Fruit fly (Drosophila melanogaster): ENCODE data around the gene CG42542.

DNA sequence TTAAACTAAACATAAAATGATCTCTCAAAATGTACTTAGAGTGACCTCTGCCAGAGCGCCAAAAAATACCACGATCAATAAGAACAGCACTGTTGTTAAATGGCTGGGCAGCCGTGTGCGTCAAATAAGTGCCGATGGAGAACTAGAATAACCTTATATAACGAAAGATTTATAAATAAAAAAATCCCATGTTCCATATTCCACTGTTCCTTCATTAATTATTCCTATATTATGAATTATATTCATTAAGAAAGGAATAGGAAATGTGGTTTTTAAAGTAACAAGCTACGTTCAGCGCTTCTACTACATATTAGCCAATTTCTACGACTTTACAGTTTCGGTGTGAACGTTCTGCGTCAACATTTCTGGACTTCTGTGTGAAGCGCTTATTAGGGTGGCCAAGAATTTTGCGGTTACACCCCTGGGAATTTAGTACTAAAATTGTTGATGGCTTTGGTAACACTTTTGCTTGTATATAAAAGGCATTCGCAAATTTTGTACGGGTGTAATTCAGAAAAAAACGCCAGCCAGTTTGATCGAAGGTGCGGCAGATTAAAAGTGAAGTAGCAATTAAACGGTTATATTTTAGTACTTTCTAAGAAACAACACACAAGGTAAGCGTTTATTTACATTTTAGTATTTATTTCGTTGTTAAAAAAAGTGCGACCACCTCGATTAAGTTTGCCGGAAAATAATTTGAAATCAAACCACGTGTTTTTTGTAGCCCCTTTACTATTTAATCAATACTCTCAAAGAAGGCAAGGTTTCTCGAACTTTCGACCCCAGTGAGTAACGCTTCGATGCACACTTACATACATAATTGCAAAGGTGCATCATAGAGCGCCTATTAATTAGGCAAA, 46.0 kb downstream of the CG42542 start, which contains the start of the genes tefu and Hsc70-4:
- TF ChIP-seq kay (GFP tag; ENCODE audit: borderline replicate concordance) (no peak), CG1620 (GFP tag; optimal IDR thresholded peaks at IDR 0.05) (peak; percentile 53), ovo (GFP tag; optimal IDR thresholded peaks at IDR 0.05) (peak; percentile 35), bab1 (GFP tag; optimal IDR thresholded peaks at IDR 0.05) (peak; percentile 69), CG7101 (tag; optimal IDR thresholded peaks at IDR 0.05) (peak; percentile 55), Mnt (GFP tag; optimal IDR thresholded peaks at IDR 0.05) (peak; percentile 93), pad (GFP tag; optimal IDR thresholded peaks at IDR 0.05) (peak; percentile 28), cnc (optimal IDR thresholded peaks at IDR 0.05) (no peak), CG7045 (GFP tag; optimal IDR thresholded peaks at IDR 0.05) (peak; percentile 41), CG12768 (GFP tag; optimal IDR thresholded peaks at IDR 0.05) (no peak)

Measured in whole organism, adult.